Fruit fly (Drosophila melanogaster) whole organism, embryonic: ENCODE measurements around the gene CG33258.

ENCODE experiments used
- CG10431 ChIP-seq: fragments of 200-800 bp; sonication (Bioruptor generic); optimal IDR thresholded peaks from 3 replicates; lab custom pipeline; 2018; ENCODE audit warnings: missing biosample characterization, mild to moderate bottlenecking, missing genetic modification characterization
- CG30431 ChIP-seq: fragments of 200-800 bp; sonication (Bioruptor generic); optimal IDR thresholded peaks from 2 replicates; lab custom pipeline; 2017; ENCODE audit warnings: missing biosample characterization, missing genetic modification characterization
- Fer1 ChIP-seq: fragments of 200-800 bp; sonication (Bioruptor generic); optimal IDR thresholded peaks from 2 replicates; lab custom pipeline; 2017; ENCODE audit warnings: missing biosample characterization, mild to moderate bottlenecking, missing genetic modification characterization
- HLHmδ ChIP-seq: fragments of 200-800 bp; sonication (Bioruptor generic); optimal IDR thresholded peaks from 2 replicates; lab custom pipeline; 2018; ENCODE audit warnings: missing biosample characterization, mild to moderate bottlenecking, missing genetic modification characterization, moderate library complexity
- YL-1 ChIP-seq: fragments of 200-800 bp; sonication (Bioruptor generic); optimal IDR thresholded peaks from 3 replicates; lab custom pipeline; 2017; ENCODE audit warnings: missing biosample characterization, mild to moderate bottlenecking, missing genetic modification characterization
- hth ChIP-seq: fragments of >200 bp; optimal IDR thresholded peaks from 2 replicates; lab custom pipeline; 2017; ENCODE audit warnings: inconsistent platforms
- jing ChIP-seq: fragments of 200-800 bp; sonication (Bioruptor generic); optimal IDR thresholded peaks from 2 replicates; lab custom pipeline; 2018; ENCODE audit warnings: missing biosample characterization, mild to moderate bottlenecking, missing genetic modification characterization
- kni ChIP-seq: fragments of 200-800 bp; sonication (Bioruptor generic); optimal IDR thresholded peaks from 3 replicates; lab custom pipeline; 2017; ENCODE audit warnings: mild to moderate bottlenecking, missing biosample characterization, missing genetic modification reagents, missing genetic modification characterization
- sima ChIP-seq: fragments of 200-800 bp; sonication (Bioruptor generic); optimal IDR thresholded peaks from 2 replicates; lab custom pipeline; 2016; ENCODE audit warnings: missing biosample characterization, missing genetic modification characterization
- ttk ChIP-seq: fragments of 200-800 bp; sonication (Bioruptor generic); IDR thresholded peaks from 2 replicates; pipeline ENCODE4 v2.1.2; 2022; ENCODE audit warnings: missing biosample characterization, missing genetic modification characterization
- vnd ChIP-seq: fragments of 200-800 bp; sonication (Bioruptor generic); IDR thresholded peaks from 3 replicates; pipeline ENCODE4 v1.3.6; 2022; ENCODE audit warnings: missing biosample characterization, missing genetic modification characterization; ENCODE audit not compliant: partially characterized antibody

DNA sequence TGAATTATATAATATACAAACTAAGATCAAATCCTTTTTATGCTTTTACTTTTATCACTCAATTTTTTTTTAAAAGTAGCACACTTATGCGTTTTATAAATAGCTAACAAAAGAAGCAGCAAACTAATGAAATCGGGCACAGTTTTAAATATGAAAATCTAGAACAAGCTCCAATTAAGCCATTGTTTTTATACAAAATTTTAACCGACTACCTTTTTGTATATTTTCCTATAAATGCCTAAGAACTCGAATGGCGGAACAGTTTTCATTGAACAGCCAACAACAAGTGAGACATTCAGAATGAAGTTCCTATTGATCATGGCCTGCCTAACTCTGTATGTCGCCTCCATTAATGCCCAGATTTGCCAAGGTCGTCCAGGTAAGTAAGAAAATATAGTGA, 48.1 kb upstream of the CG33258 start, which contains the start of gene CG42538:
- TF ChIP-seq HLHmδ (GFP tag; lab: Kevin White, UChicago) (no peak), YL-1 (no peak), CG10431 (GFP tag; lab: Kevin White, UChicago) (no peak), hth (no peak), ttk (GFP tag; lab: Robert Waterston, UW) (no peak), jing (GFP tag; lab: Kevin White, UChicago) (no peak), vnd (GFP tag; lab: Robert Waterston, UW) (no peak), sima (GFP tag; lab: Kevin White, UChicago) (no peak), CG30431 (GFP tag; lab: Kevin White, UChicago) (no peak), kni (GFP tag; lab: Kevin White, UChicago) (no peak), Fer1 (GFP tag; lab: Kevin White, UChicago) (no peak)
